Worm (Caenorhabditis elegans): ENCODE measurements around the gene pho-5.

pho-5 gene

DNA sequence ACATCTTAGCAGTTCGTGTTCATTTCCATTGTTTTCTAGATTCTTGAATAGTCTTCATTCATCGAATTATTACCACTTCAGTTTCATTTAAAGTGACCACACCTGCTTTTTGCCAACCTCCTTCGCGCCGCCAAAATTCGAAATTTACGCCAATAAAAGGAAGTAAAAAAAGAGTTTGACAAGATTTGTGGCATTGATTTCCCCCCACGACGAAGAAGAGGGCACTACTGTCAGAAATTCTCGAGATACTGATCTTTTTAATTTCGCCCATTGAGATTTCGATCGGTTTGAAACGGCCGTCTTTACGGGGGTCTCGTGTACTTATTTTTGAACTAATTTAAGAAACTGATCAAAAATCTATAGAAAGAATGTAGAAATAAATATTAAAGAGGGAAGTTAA, 16.0 kb upstream of the pho-5 start:
- TF ChIP-seq sma-9 (GFP tag; optimal IDR thresholded peaks at IDR 0.05) (peak; percentile 27), sma-9 (tag; optimal IDR thresholded peaks at IDR 0.05) (no peak), ama-1 (optimal IDR thresholded peaks at IDR 0.05) (no peak), ztf-4 (tag; optimal IDR thresholded peaks at IDR 0.05) (no peak), elt-1 (tag; optimal IDR thresholded peaks at IDR 0.05) (peak; percentile 43), ceh-16 (tag; optimal IDR thresholded peaks at IDR 0.05) (peak; percentile 33), lin-39 (tag; optimal IDR thresholded peaks at IDR 0.05) (no peak), F13H6.1 (tag; optimal IDR thresholded peaks at IDR 0.05) (no peak), mdl-1 (tag; optimal IDR thresholded peaks at IDR 0.05) (no peak), nhr-25 (tag; optimal IDR thresholded peaks at IDR 0.05) (peak; percentile 7), C34F6.9 (tag; optimal IDR thresholded peaks at IDR 0.05) (no peak), lin-11 (tag; optimal IDR thresholded peaks at IDR 0.05) (no peak)

- TF ChIP-seq sma-9 (GFP tag; optimal IDR thresholded peaks at IDR 0.05) (peak; percentile 41), sma-9 (tag; optimal IDR thresholded peaks at IDR 0.05) (no peak), nhr-25 (tag; optimal IDR thresholded peaks at IDR 0.05) (peak; percentile 43), lin-39 (tag; optimal IDR thresholded peaks at IDR 0.05) (no peak), nhr-237 (tag; optimal IDR thresholded peaks at IDR 0.05) (no peak), nhr-129 (tag; optimal IDR thresholded peaks at IDR 0.05) (peak; percentile 9), Y55F3AM.14 (GFP tag; optimal IDR thresholded peaks at IDR 0.05) (no peak), lin-11 (tag; optimal IDR thresholded peaks at IDR 0.05) (no peak)
These were observed 15.1 kb upstream of the pho-5 start for ce11 chrIII:7300763-7301162.

- TF ChIP-seq elt-1 (tag; optimal IDR thresholded peaks at IDR 0.05) (peak; percentile 37), nhr-237 (tag; optimal IDR thresholded peaks at IDR 0.05) (no peak), sma-3 (GFP tag; optimal IDR thresholded peaks at IDR 0.05) (peak; percentile 98), crh-2 (tag; optimal IDR thresholded peaks at IDR 0.05) (peak; percentile 63), nhr-25 (tag; optimal IDR thresholded peaks at IDR 0.05) (peak; percentile 89), nhr-10 (tag; optimal IDR thresholded peaks at IDR 0.05) (no peak), nhr-21 (tag; optimal IDR thresholded peaks at IDR 0.05) (peak; percentile 84), lsy-2 (tag; optimal IDR thresholded peaks at IDR 0.05) (peak in 1 of 2 experiments; percentile 71), ama-1 (optimal IDR thresholded peaks at IDR 0.05) (no peak), lin-39 (tag; optimal IDR thresholded peaks at IDR 0.05) (no peak), C34F6.9 (tag; optimal IDR thresholded peaks at IDR 0.05) (no peak), skn-1 (tag; optimal IDR thresholded peaks at IDR 0.05) (no peak), nhr-23 (tag; optimal IDR thresholded peaks at IDR 0.05) (peak; percentile 24), blmp-1 (tag; optimal IDR thresholded peaks at IDR 0.05; ENCODE audit: insufficient read depth) (peak; percentile 72), nhr-11 (tag; optimal IDR thresholded peaks at IDR 0.05) (no peak), mdl-1 (tag; optimal IDR thresholded peaks at IDR 0.05) (peak in 1 of 2 experiments; percentile 32), fos-1 (tag; optimal IDR thresholded peaks at IDR 0.05) (peak; percentile 21), F13H6.1 (tag; optimal IDR thresholded peaks at IDR 0.05) (no peak), sma-9 (GFP tag; optimal IDR thresholded peaks at IDR 0.05) (peak; percentile 83), sma-9 (tag; optimal IDR thresholded peaks at IDR 0.05) (no peak), nhr-6 (tag; optimal IDR thresholded peaks at IDR 0.05) (peak; percentile 51), ceh-16 (tag; optimal IDR thresholded peaks at IDR 0.05) (peak; percentile 67), nhr-129 (tag; optimal IDR thresholded peaks at IDR 0.05) (peak; percentile 58)
These were observed 14.5 kb upstream of the pho-5 start for ce11 chrIII:7300169-7300568.

- peak; percentile 41 for TF ChIP-seq ama-1 (optimal IDR thresholded peaks at IDR 0.05)
- TF ChIP-seq dmd-4 (tag; optimal IDR thresholded peaks at IDR 0.05), result no peak
- no peak for TF ChIP-seq nhr-237 (tag; optimal IDR thresholded peaks at IDR 0.05)
- no peak for TF ChIP-seq mbf-1 (tag; optimal IDR thresholded peaks at IDR 0.05)
- TF ChIP-seq nhr-25 (tag; optimal IDR thresholded peaks at IDR 0.05), result peak; percentile 55
- TF ChIP-seq sem-4 (tag; optimal IDR thresholded peaks at IDR 0.05), result no peak
- TF ChIP-seq nhr-77 (tag; optimal IDR thresholded peaks at IDR 0.05), result no peak
- TF ChIP-seq sma-9 (GFP tag; optimal IDR thresholded peaks at IDR 0.05), result peak; percentile 37
- TF ChIP-seq sma-9 (tag; optimal IDR thresholded peaks at IDR 0.05), result no peak
- no peak for TF ChIP-seq ZK546.5 (tag; optimal IDR thresholded peaks at IDR 0.05)
- no peak for TF ChIP-seq nhr-10 (tag; optimal IDR thresholded peaks at IDR 0.05)
- TF ChIP-seq lin-11 (tag; optimal IDR thresholded peaks at IDR 0.05), result no peak
- no peak for TF ChIP-seq ztf-4 (tag; optimal IDR thresholded peaks at IDR 0.05)
- no peak for TF ChIP-seq nhr-12 (tag; optimal IDR thresholded peaks at IDR 0.05)
- no peak for TF ChIP-seq crh-2 (tag; optimal IDR thresholded peaks at IDR 0.05)
- no peak for TF ChIP-seq nhr-21 (tag; optimal IDR thresholded peaks at IDR 0.05)
- TF ChIP-seq gmeb-1 (tag; optimal IDR thresholded peaks at IDR 0.05), result no peak
- TF ChIP-seq mdl-1 (tag; optimal IDR thresholded peaks at IDR 0.05), result peak in 1 of 2 experiments; percentile 17
- no peak for TF ChIP-seq peb-1 (tag; optimal IDR thresholded peaks at IDR 0.05)
- TF ChIP-seq ceh-16 (tag; optimal IDR thresholded peaks at IDR 0.05), result peak; percentile 61
- TF ChIP-seq Y55F3AM.14 (GFP tag; optimal IDR thresholded peaks at IDR 0.05), result no peak
- peak; percentile 14 for TF ChIP-seq fos-1 (tag; optimal IDR thresholded peaks at IDR 0.05)
- no peak for TF ChIP-seq lsy-2 (tag; optimal IDR thresholded peaks at IDR 0.05)
- no peak for TF ChIP-seq unc-55 (GFP tag; optimal IDR thresholded peaks at IDR 0.05)
- no peak for TF ChIP-seq ztf-11 (tag; optimal IDR thresholded peaks at IDR 0.05)
- TF ChIP-seq mab-5 (tag; optimal IDR thresholded peaks at IDR 0.05), result no peak
- no peak for TF ChIP-seq unc-39 (tag; optimal IDR thresholded peaks at IDR 0.05)
- TF ChIP-seq zag-1 (tag; optimal IDR thresholded peaks at IDR 0.05), result no peak
- no peak for TF ChIP-seq nhr-129 (tag; optimal IDR thresholded peaks at IDR 0.05)
- no peak for TF ChIP-seq F13H6.1 (tag; optimal IDR thresholded peaks at IDR 0.05)
- TF ChIP-seq ztf-1 (GFP tag; conservative IDR thresholded peaks at IDR 0.05), result no peak
- no peak for TF ChIP-seq unc-62 (GFP tag; optimal IDR thresholded peaks at IDR 0.05)
- no peak for TF ChIP-seq R02D3.7 (tag; optimal IDR thresholded peaks at IDR 0.05)
- TF ChIP-seq lin-13 (GFP tag; optimal IDR thresholded peaks at IDR 0.05), result no peak
- no peak for TF ChIP-seq sma-3 (GFP tag; optimal IDR thresholded peaks at IDR 0.05)
- no peak for TF ChIP-seq elt-3 (tag; optimal IDR thresholded peaks at IDR 0.05)
- TF ChIP-seq nhr-6 (tag; optimal IDR thresholded peaks at IDR 0.05), result no peak
These were observed 13.8 kb upstream of the pho-5 start, which contains the start of the genes B0361.14 and B0361.9 for ce11 chrIII:7299466-7299865. Gene B0361.14 (minus strand): TSS chrIII:7299531. Gene B0361.9 (minus strand): TSS chrIII:7299631.
